Fruit fly (Drosophila melanogaster) whole organism, adult: ENCODE measurements around the gene hfp.

Experiments used
- CG11617 ChIP-seq: fragments of 200-800 bp; sonication (Bioruptor generic); optimal IDR thresholded peaks from 2 replicates; lab custom pipeline; 2017; ENCODE audit warnings: mild to moderate bottlenecking, missing biosample characterization, missing genetic modification reagents, missing genetic modification characterization
- CG12768 ChIP-seq: fragments of 200-800 bp; sonication (Bioruptor generic); optimal IDR thresholded peaks from 2 replicates; lab custom pipeline; 2017; ENCODE audit warnings: missing biosample characterization, missing genetic modification characterization, mild to moderate bottlenecking, moderate library complexity, missing genetic modification reagents
- CG14711 ChIP-seq: fragments of 200-800 bp; sonication (Bioruptor generic); optimal IDR thresholded peaks from 2 replicates; lab custom pipeline; 2018; ENCODE audit warnings: missing biosample characterization, mild to moderate bottlenecking, missing genetic modification characterization, moderate library complexity
- CG1620 ChIP-seq: fragments of 200-800 bp; sonication (Bioruptor generic); optimal IDR thresholded peaks from 2 replicates; lab custom pipeline; 2016; ENCODE audit warnings: missing biosample characterization, missing genetic modification characterization
- CG33017 ChIP-seq: fragments of 200-800 bp; sonication (Bioruptor generic); optimal IDR thresholded peaks from 2 replicates; lab custom pipeline; 2018; ENCODE audit warnings: missing biosample characterization, mild to moderate bottlenecking, missing genetic modification characterization, moderate library complexity
- CG5204 ChIP-seq: fragments of 200-800 bp; sonication (Bioruptor generic); optimal IDR thresholded peaks from 2 replicates; lab custom pipeline; 2016; ENCODE audit warnings: missing biosample characterization, missing genetic modification characterization
- CG7045 ChIP-seq: fragments of 200-800 bp; sonication (Bioruptor generic); optimal IDR thresholded peaks from 2 replicates; lab custom pipeline; 2017; ENCODE audit warnings: missing biosample characterization, mild to moderate bottlenecking, missing genetic modification characterization
- CG7101 ChIP-seq: fragments of 200-800 bp; sonication (Bioruptor generic); optimal IDR thresholded peaks from 2 replicates; lab custom pipeline; 2018; ENCODE audit warnings: missing biosample characterization, mild to moderate bottlenecking, missing genetic modification characterization, moderate library complexity
- Clk ChIP-seq: fragments of 200-800 bp; sonication (Bioruptor generic); optimal IDR thresholded peaks from 2 replicates; lab custom pipeline; 2017; ENCODE audit warnings: missing biosample characterization, missing genetic modification characterization
- Crg-1 ChIP-seq: fragments of 200-800 bp; sonication (Bioruptor generic); optimal IDR thresholded peaks from 2 replicates; lab custom pipeline; 2016; ENCODE audit warnings: missing biosample characterization, missing genetic modification characterization
- Hr96 ChIP-seq: fragments of 200-800 bp; sonication (Bioruptor generic); optimal IDR thresholded peaks from 2 replicates; lab custom pipeline; 2016; ENCODE audit warnings: missing biosample characterization, missing genetic modification characterization
- Mnt ChIP-seq: fragments of 200-800 bp; sonication (Bioruptor generic); optimal IDR thresholded peaks from 2 replicates; lab custom pipeline; 2016; ENCODE audit warnings: missing biosample characterization, mild to moderate bottlenecking, missing genetic modification characterization
- bab1 ChIP-seq: fragments of 200-800 bp; sonication (Bioruptor generic); optimal IDR thresholded peaks from 3 replicates; lab custom pipeline; 2019; ENCODE audit warnings: missing biosample characterization, mild to moderate bottlenecking, missing genetic modification characterization, moderate library complexity
- cic ChIP-seq: fragments of 200-800 bp; sonication (Bioruptor generic); optimal IDR thresholded peaks from 2 replicates; lab custom pipeline; 2017; ENCODE audit warnings: missing biosample characterization, mild to moderate bottlenecking, missing genetic modification characterization, moderate library complexity
- cnc ChIP-seq, 2 experiments: fragments of >200 bp; optimal IDR thresholded peaks; 2 replicates each; lab custom pipeline; 2017
- kay ChIP-seq: fragments of 200-800 bp; sonication (Bioruptor generic); peaks from one replicate; lab custom pipeline; 2016; ENCODE audit warnings: missing biosample characterization, missing genetic modification characterization, borderline replicate concordance
- ovo ChIP-seq: fragments of 200-800 bp; sonication (Bioruptor generic); optimal IDR thresholded peaks from 2 replicates; lab custom pipeline; 2016; ENCODE audit warnings: missing biosample characterization, missing genetic modification characterization
- pad ChIP-seq: fragments of 200-800 bp; sonication (Bioruptor generic); optimal IDR thresholded peaks from 3 replicates; lab custom pipeline; 2017; ENCODE audit warnings: missing biosample characterization, missing genetic modification characterization, mild to moderate bottlenecking, moderate library complexity, missing genetic modification reagents
- tj ChIP-seq: fragments of 200-800 bp; sonication (Bioruptor generic); optimal IDR thresholded peaks from 3 replicates; lab custom pipeline; 2017; ENCODE audit warnings: missing biosample characterization, mild to moderate bottlenecking, missing genetic modification characterization, moderate library complexity
- toe ChIP-seq: fragments of 200-800 bp; sonication (Bioruptor generic); optimal IDR thresholded peaks from 2 replicates; lab custom pipeline; 2016; ENCODE audit warnings: missing biosample characterization, missing genetic modification characterization

hfp gene

DNA sequence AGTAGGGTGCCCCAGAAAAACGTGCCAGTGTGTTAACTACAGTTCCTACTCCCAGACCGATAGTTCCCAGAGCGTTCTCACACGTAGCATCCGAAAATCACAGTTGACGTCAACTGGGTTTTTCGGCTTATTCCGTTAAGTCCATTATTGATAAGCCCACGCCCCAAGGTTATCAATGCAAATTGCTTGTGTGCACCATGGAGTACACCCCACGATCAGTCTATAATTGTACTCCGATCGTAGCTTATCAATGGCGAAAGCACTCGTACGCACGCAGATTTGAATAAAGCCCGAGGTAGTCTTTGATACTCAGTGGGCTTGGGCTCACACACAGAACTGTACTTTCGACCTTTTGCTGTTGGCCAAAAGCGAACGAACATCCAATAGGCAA is 44.7 kb upstream of the hfp start:
- no peak for TF ChIP-seq cnc (optimal IDR thresholded peaks at IDR 0.05; lab: Kevin White, UChicago)
- TF ChIP-seq Hr96 (GFP tag; lab: Kevin White, UChicago) = no peak
- TF ChIP-seq CG11617 = no peak
- TF ChIP-seq ovo (GFP tag; lab: Kevin White, UChicago) = no peak
- TF ChIP-seq CG7045 (GFP tag; lab: Kevin White, UChicago) = no peak
- TF ChIP-seq CG5204 (GFP tag; lab: Kevin White, UChicago) = no peak
- no peak for TF ChIP-seq Crg-1 (GFP tag; lab: Kevin White, UChicago)
- no peak for TF ChIP-seq pad (GFP tag; lab: Kevin White, UChicago)
- no peak for TF ChIP-seq CG1620 (GFP tag; lab: Kevin White, UChicago)
- no peak for TF ChIP-seq toe
- TF ChIP-seq CG12768 = no peak

DNA sequence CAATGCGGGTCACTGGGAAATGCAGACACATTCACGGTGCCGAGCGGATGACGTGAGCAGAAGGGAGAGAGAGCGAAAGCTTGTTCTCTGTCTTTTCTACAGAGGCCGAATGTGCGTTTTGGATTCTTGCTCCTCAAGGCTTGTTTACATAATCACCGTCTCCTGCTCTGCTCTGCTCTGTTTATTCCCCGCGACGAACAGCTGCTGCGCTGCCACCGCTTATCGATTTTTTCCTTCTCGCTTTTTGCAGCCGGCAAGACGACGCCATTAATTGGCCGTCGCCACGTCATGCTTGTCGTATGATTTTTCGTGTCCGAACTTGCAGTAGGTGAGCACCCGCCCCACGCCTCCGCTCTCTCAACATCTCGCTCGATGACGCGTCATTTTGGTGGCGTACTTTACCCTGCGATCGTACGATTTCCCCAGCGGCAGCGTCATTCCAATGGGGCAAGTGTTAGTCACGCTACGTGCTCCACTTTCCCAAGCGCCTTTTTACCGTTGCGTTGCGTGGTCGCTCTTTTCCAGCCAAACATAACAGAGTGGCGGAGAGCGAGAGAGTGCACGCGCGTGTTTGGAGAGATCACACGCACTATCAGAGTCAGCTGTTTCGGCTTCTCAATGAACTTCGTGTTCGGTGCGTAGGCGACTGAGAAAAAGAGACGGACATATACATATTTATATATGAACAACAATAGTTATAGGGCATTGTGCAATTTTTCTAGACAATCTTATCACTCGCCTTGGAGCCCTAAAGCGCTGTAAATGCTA is 44.1 kb upstream of the hfp start:
- TF ChIP-seq CG12768 = peak; percentile 92
- no peak for TF ChIP-seq Clk
- TF ChIP-seq bab1 (GFP tag; lab: Kevin White, UChicago) = peak; percentile 91
- TF ChIP-seq CG14711 = peak; percentile 66
- peak in 1 of 2 experiments; percentile 6 for TF ChIP-seq cnc (optimal IDR thresholded peaks at IDR 0.05; lab: Kevin White, UChicago)
- TF ChIP-seq Crg-1 (GFP tag; lab: Kevin White, UChicago) = peak; percentile 19
- TF ChIP-seq kay = no peak
- TF ChIP-seq CG7045 (GFP tag; lab: Kevin White, UChicago) = peak; percentile 88
- peak; percentile 70 for TF ChIP-seq ovo (GFP tag; lab: Kevin White, UChicago)
- no peak for TF ChIP-seq CG5204 (GFP tag; lab: Kevin White, UChicago)
- TF ChIP-seq CG7101 (tag; lab: Kevin White, UChicago) = peak; percentile 48
- TF ChIP-seq toe = no peak
- peak; percentile 47 for TF ChIP-seq cic (GFP tag; lab: Kevin White, UChicago)
- peak; percentile 56 for TF ChIP-seq CG1620 (GFP tag; lab: Kevin White, UChicago)
- peak; percentile 45 for TF ChIP-seq CG33017 (tag; lab: Kevin White, UChicago)
- peak; percentile 49 for TF ChIP-seq tj (GFP tag; lab: Kevin White, UChicago)
- TF ChIP-seq Mnt (GFP tag; lab: Kevin White, UChicago) = peak; percentile 32
- TF ChIP-seq CG11617 = peak; percentile 42
- peak; percentile 92 for TF ChIP-seq pad (GFP tag; lab: Kevin White, UChicago)
- peak; percentile 40 for TF ChIP-seq Hr96 (GFP tag; lab: Kevin White, UChicago)

DNA sequence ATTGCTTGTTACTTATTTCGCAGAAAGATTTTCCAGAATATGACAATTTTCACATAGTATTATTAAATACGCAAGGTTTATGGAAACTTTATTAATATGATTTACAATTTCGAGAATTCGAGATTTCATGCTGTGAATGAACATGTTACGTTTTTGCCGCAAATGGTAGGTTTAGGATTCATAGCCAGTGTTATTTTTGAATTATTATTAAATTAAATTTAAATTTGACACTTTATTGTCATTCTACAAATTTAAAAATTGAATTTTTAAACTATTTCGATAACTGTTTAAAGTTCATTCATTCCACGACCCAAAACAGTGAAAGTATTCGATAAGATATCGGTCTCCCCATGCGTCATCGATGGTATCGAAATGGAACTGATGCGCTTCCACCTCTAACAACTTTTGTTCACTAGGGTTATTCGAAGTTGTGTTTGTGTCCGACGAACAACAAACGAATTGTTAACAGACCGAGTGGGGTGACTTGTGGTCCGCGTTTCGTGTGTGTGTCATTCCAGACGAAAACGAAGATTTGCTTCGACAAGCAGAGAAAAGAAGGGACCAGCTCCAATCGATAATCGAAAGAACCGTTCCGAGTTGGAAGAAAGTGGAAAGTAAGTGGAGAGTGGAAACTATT is 43.4 kb upstream of the hfp start, which contains the start of the genes CG32313 and Pcyt1:
TSS of gene CG32313 (minus strand) at position 51 of the 637 bp plus-strand sequence.
TSS of gene Pcyt1 (plus strand) at position 400 of the 637 bp plus-strand sequence.
- TF ChIP-seq tj (GFP tag; lab: Kevin White, UChicago) (no peak), CG14711 (peak; percentile 47), Mnt (GFP tag; lab: Kevin White, UChicago) (peak; percentile 78), bab1 (GFP tag; lab: Kevin White, UChicago) (peak; percentile 82), ovo (GFP tag; lab: Kevin White, UChicago) (no peak), CG12768 (peak; percentile 31), Clk (no peak), cnc (optimal IDR thresholded peaks at IDR 0.05; lab: Kevin White, UChicago) (no peak), CG33017 (tag; lab: Kevin White, UChicago) (peak; percentile 70), cic (GFP tag; lab: Kevin White, UChicago) (peak; percentile 64), CG7101 (tag; lab: Kevin White, UChicago) (peak; percentile 53), Crg-1 (GFP tag; lab: Kevin White, UChicago) (peak; percentile 44), CG11617 (no peak), toe (no peak), Hr96 (GFP tag; lab: Kevin White, UChicago) (peak; percentile 46), CG1620 (GFP tag; lab: Kevin White, UChicago) (no peak), kay (no peak), pad (GFP tag; lab: Kevin White, UChicago) (no peak), CG5204 (GFP tag; lab: Kevin White, UChicago) (no peak), CG7045 (GFP tag; lab: Kevin White, UChicago) (no peak)

DNA sequence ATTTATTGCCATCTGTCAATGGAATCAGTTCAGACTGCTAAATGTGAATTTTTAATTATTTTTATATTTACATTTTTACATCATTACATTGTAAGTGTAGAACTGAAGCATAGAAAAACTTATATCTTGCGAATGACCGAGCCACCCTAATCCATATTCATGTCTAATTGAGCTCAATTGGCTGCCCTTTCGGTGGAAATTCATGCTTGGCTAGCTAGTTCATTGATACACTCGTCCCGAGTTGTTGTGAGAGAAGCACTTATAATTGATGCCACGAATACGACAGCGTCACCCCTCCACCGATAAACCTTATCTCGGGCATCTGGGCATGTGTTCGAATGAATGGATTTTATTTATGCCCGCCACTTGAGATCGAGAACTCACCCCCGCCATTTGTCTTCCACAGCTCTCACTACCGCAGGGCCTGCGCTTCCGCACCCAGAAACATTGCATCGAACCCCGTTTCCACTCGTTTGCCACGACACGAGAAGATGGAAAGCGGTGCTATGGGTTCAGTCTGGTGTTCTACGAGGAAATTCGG is 36.0 kb upstream of the hfp start:
- TF ChIP-seq cic (GFP tag; lab: Kevin White, UChicago) = peak; percentile 7
- TF ChIP-seq CG7101 (tag; lab: Kevin White, UChicago) = no peak

DNA sequence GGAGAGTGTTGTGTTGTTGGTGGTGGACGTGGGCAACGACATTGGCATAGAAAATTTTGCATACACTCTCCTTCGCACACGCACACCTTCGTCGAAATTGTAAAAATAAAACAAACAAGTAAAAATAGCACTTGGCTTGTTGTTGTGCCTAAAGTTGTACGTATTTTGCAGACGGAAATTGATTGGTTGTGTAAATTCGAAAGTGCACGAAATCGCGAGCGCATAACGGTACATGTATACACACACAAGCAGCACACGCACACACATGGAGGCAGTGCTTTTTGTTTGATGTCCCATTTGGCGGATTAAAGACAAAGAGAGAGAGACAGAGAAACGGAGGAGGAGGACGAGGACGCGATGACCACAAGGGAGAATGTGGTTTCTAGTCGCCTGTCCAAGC is 35.0 kb upstream of the hfp start:
- TF ChIP-seq ovo (GFP tag; lab: Kevin White, UChicago) (peak; percentile 88), toe (no peak)
